Worm (Caenorhabditis elegans) whole organism, L4 larva: ENCODE results near the gene mihp-2.
A peak's percentile ranks its signal among the peaks of the same experiment; 100 is the strongest.

Source experiments
- hlh-11 ChIP-seq: fragments of 200-800 bp; sonication (Bioruptor generic); optimal IDR thresholded peaks from 2 replicates; lab custom pipeline; 2018; ENCODE audit warnings: mild to moderate bottlenecking, missing genetic modification characterization, missing compliant biosample characterization
- lsy-2 ChIP-seq, 2 experiments: fragments of 150-350 bp in 1 of 2; sonication (generic microtip) in 1 of 2; optimal IDR thresholded peaks; 2 replicates each; lab custom pipeline; 2014 to 2017; ENCODE audit warnings: missing biosample characterization in 2 of 2, missing genetic modification characterization in 2 of 2
- mdl-1 ChIP-seq, 2 experiments: fragments of 150-350 bp in 1 of 2; sonication (generic microtip) in 1 of 2; optimal IDR thresholded peaks; 2 replicates each; lab custom pipeline; 2014 to 2017; ENCODE audit warnings: missing biosample characterization in 2 of 2, missing genetic modification characterization in 2 of 2
- nhr-10 ChIP-seq: fragments of 150-350 bp; optimal IDR thresholded peaks from 2 replicates; lab custom pipeline; 2014; ENCODE audit warnings: missing biosample characterization, missing genetic modification characterization
- rbr-2 ChIP-seq: sonication (generic microtip); optimal IDR thresholded peaks from 2 replicates; lab custom pipeline; 2016; ENCODE audit warnings: missing genotype, missing genetic modification characterization, missing compliant biosample characterization
- snpc-4 ChIP-seq: fragments of 150-350 bp; optimal IDR thresholded peaks from 2 replicates; lab custom pipeline; 2014; ENCODE audit warnings: missing biosample characterization, missing genetic modification characterization
- zfp-3 ChIP-seq: fragments of 200-800 bp; sonication (Bioruptor generic); conservative IDR thresholded peaks from 2 replicates; pipeline ENCODE4 v1.3.6; 2022; ENCODE audit warnings: missing genetic modification reagents, missing genetic modification characterization, missing compliant biosample characterization

- TF ChIP-seq snpc-4 (tag; lab: Kevin White, UChicago), result no peak
- TF ChIP-seq rbr-2 (tag; lab: Kevin White, UChicago), result no peak
- no peak for TF ChIP-seq nhr-10 (tag; lab: Kevin White, UChicago)
- no peak for TF ChIP-seq zfp-3
- TF ChIP-seq lsy-2 (tag; optimal IDR thresholded peaks at IDR 0.05; lab: Kevin White, UChicago), result no peak
- TF ChIP-seq hlh-11, result peak; percentile 6
- no peak for TF ChIP-seq mdl-1 (tag; optimal IDR thresholded peaks at IDR 0.05; lab: Kevin White, UChicago)
Measured at ce11 chrV:18870955-18871354, 32.6 kb upstream of the mihp-2 start.
